Fruit fly (Drosophila melanogaster) whole organism, embryonic: ENCODE data around the gene PIG-Q.

ENCODE experiments used
- Atf3 ChIP-seq: fragments of 200-800 bp; sonication (Bioruptor generic); optimal IDR thresholded peaks from 3 replicates; lab custom pipeline; 2016; ENCODE audit warnings: missing biosample characterization, missing genetic modification characterization
- B-H2 ChIP-seq: fragments of 200-800 bp; sonication (Bioruptor generic); optimal IDR thresholded peaks from 2 replicates; lab custom pipeline; 2018; ENCODE audit warnings: missing biosample characterization, mild to moderate bottlenecking, missing genetic modification characterization
- CG10274 ChIP-seq: fragments of 200-800 bp; sonication (Bioruptor generic); optimal IDR thresholded peaks from 3 replicates; lab custom pipeline; 2017; ENCODE audit warnings: missing biosample characterization, mild to moderate bottlenecking, missing genetic modification characterization
- CG10321 ChIP-seq: fragments of 200-800 bp; sonication (Bioruptor generic); IDR thresholded peaks from 2 replicates; pipeline ENCODE4 v1.3.6; 2022; ENCODE audit warnings: missing biosample characterization, missing genetic modification characterization
- CG10366 ChIP-seq: fragments of 200-800 bp; sonication (Bioruptor generic); IDR thresholded peaks from 2 replicates; pipeline ENCODE4 v1.3.6; 2022; ENCODE audit warnings: missing biosample characterization, missing genetic modification characterization
- CG11723 ChIP-seq: fragments of 200-800 bp; sonication (Bioruptor generic); optimal IDR thresholded peaks from 2 replicates; lab custom pipeline; 2017; ENCODE audit warnings: missing biosample characterization, mild to moderate bottlenecking, missing genetic modification characterization
- CG12104 ChIP-seq: fragments of 200-800 bp; sonication (Bioruptor generic); optimal IDR thresholded peaks from 3 replicates; lab custom pipeline; 2016; ENCODE audit warnings: missing biosample characterization, missing genetic modification characterization
- CG13424 ChIP-seq: fragments of 200-800 bp; sonication (Bioruptor generic); optimal IDR thresholded peaks from 2 replicates; lab custom pipeline; 2019; ENCODE audit warnings: missing biosample characterization, mild to moderate bottlenecking, missing genetic modification characterization, moderate library complexity
- CG14965 ChIP-seq: fragments of 200-800 bp; sonication (Bioruptor generic); optimal IDR thresholded peaks from 2 replicates; lab custom pipeline; 2016; ENCODE audit warnings: missing biosample characterization, missing genetic modification characterization, borderline replicate concordance
- CG17186 ChIP-seq: fragments of 200-800 bp; sonication (Bioruptor generic); optimal IDR thresholded peaks from 3 replicates; lab custom pipeline; 2017; ENCODE audit warnings: missing biosample characterization, missing genetic modification reagents, missing genetic modification characterization
- CG18262 ChIP-seq: fragments of 200-800 bp; optimal IDR thresholded peaks from 3 replicates; lab custom pipeline; 2019; ENCODE audit warnings: missing biosample characterization, mild to moderate bottlenecking, missing genetic modification characterization, moderate library complexity
- CG2199 ChIP-seq: fragments of 200-800 bp; sonication (Bioruptor generic); IDR thresholded peaks from 3 replicates; pipeline ENCODE4 v1.3.6; 2022; ENCODE audit warnings: missing biosample characterization, missing genetic modification characterization
- CG30403 ChIP-seq: fragments of 200-800 bp; sonication (Bioruptor generic); optimal IDR thresholded peaks from 3 replicates; lab custom pipeline; 2016; ENCODE audit warnings: missing biosample characterization, missing genetic modification characterization
- CG3281 ChIP-seq: fragments of 200-800 bp; sonication (Bioruptor generic); optimal IDR thresholded peaks from 3 replicates; lab custom pipeline; 2017; ENCODE audit warnings: missing biosample characterization, mild to moderate bottlenecking, missing genetic modification characterization
- CG33557 ChIP-seq: fragments of 200-800 bp; sonication (Bioruptor generic); optimal IDR thresholded peaks from 2 replicates; lab custom pipeline; 2019; ENCODE audit warnings: missing biosample characterization, mild to moderate bottlenecking, missing genetic modification characterization, moderate library complexity
- CG6765 ChIP-seq: fragments of 200-800 bp; sonication (Bioruptor generic); optimal IDR thresholded peaks from 3 replicates; lab custom pipeline; 2017; ENCODE audit warnings: missing biosample characterization, mild to moderate bottlenecking, missing genetic modification characterization
- CG7786 ChIP-seq: fragments of 200-800 bp; sonication (Bioruptor generic); optimal IDR thresholded peaks from 2 replicates; lab custom pipeline; 2016; ENCODE audit warnings: missing biosample characterization, missing genetic modification characterization
- CG8281 ChIP-seq: fragments of 200-800 bp; sonication (Bioruptor generic); optimal IDR thresholded peaks from 2 replicates; lab custom pipeline; 2018; ENCODE audit warnings: missing biosample characterization, mild to moderate bottlenecking, missing genetic modification characterization, moderate library complexity
- CG8924 ChIP-seq: fragments of 200-800 bp; optimal IDR thresholded peaks from 3 replicates; lab custom pipeline; 2019; ENCODE audit warnings: missing biosample characterization, mild to moderate bottlenecking, missing genetic modification characterization, moderate library complexity
- Dad ChIP-seq: fragments of 200-800 bp; sonication (Bioruptor generic); optimal IDR thresholded peaks from 3 replicates; lab custom pipeline; 2016; ENCODE audit warnings: missing biosample characterization, missing genetic modification characterization
- Deaf1 ChIP-seq: fragments of 200-800 bp; optimal IDR thresholded peaks from 3 replicates; lab custom pipeline; 2019; ENCODE audit warnings: missing biosample characterization, mild to moderate bottlenecking, missing genetic modification characterization, moderate library complexity
- Doc3 ChIP-seq: fragments of 200-800 bp; sonication (Bioruptor generic); IDR thresholded peaks from 3 replicates; pipeline ENCODE4 v1.3.6; 2022; ENCODE audit warnings: missing biosample characterization, missing genetic modification characterization; ENCODE audit not compliant: partially characterized antibody
- Dref ChIP-seq: fragments of 200-800 bp; sonication (Bioruptor generic); IDR thresholded peaks from 2 replicates; pipeline ENCODE4 v1.3.6; 2022; ENCODE audit warnings: missing biosample characterization, missing genetic modification characterization
- Fer1 ChIP-seq: fragments of 200-800 bp; sonication (Bioruptor generic); optimal IDR thresholded peaks from 2 replicates; lab custom pipeline; 2017; ENCODE audit warnings: missing biosample characterization, mild to moderate bottlenecking, missing genetic modification characterization
- Hsf ChIP-seq: fragments of 200-800 bp; sonication (Bioruptor generic); optimal IDR thresholded peaks from 3 replicates; lab custom pipeline; 2016; ENCODE audit warnings: missing biosample characterization, missing genetic modification characterization
- Lpt ChIP-seq: fragments of >200 bp; optimal IDR thresholded peaks from 2 replicates; lab custom pipeline; 2018; ENCODE audit warnings: missing biosample characterization, missing genetic modification characterization
- Meics ChIP-seq: fragments of 200-800 bp; sonication (Bioruptor generic); optimal IDR thresholded peaks from 2 replicates; lab custom pipeline; 2017; ENCODE audit warnings: missing biosample characterization, mild to moderate bottlenecking, missing genetic modification characterization
- Nf-YA ChIP-seq: fragments of 200-800 bp; sonication (Bioruptor generic); IDR thresholded peaks from 2 replicates; pipeline ENCODE4 v1.3.6; 2022; ENCODE audit warnings: missing biosample characterization, missing genetic modification characterization
- Nf-YB ChIP-seq: fragments of 200-800 bp; sonication (Bioruptor generic); optimal IDR thresholded peaks from 3 replicates; lab custom pipeline; 2019; ENCODE audit warnings: missing biosample characterization, mild to moderate bottlenecking, missing genetic modification characterization, moderate library complexity
- Ravus ChIP-seq: fragments of 200-800 bp; sonication (Bioruptor generic); IDR thresholded peaks from 2 replicates; pipeline ENCODE4 v1.3.6; 2022; ENCODE audit warnings: missing biosample characterization, missing genetic modification characterization
- Spps ChIP-seq: fragments of 200-800 bp; sonication (Bioruptor generic); optimal IDR thresholded peaks from 2 replicates; lab custom pipeline; 2018; ENCODE audit warnings: missing biosample characterization, mild to moderate bottlenecking, missing genetic modification characterization
- Sry-δ ChIP-seq: fragments of 200-800 bp; sonication (Bioruptor generic); optimal IDR thresholded peaks from 2 replicates; lab custom pipeline; 2016; ENCODE audit warnings: missing biosample characterization, missing genetic modification characterization
- bowl ChIP-seq: fragments of 200-800 bp; sonication (Bioruptor generic); IDR thresholded peaks from 2 replicates; pipeline ENCODE4 v1.3.6; 2022; ENCODE audit warnings: missing biosample characterization, missing genetic modification characterization
- ci ChIP-seq: fragments of 200-800 bp; sonication (Bioruptor generic); IDR thresholded peaks from 3 replicates; pipeline ENCODE4 v1.3.6; 2022; ENCODE audit warnings: missing biosample characterization, missing genetic modification characterization
- dmrt99B ChIP-seq: fragments of 200-800 bp; sonication (Bioruptor generic); optimal IDR thresholded peaks from 2 replicates; lab custom pipeline; 2018; ENCODE audit warnings: missing biosample characterization, mild to moderate bottlenecking, missing genetic modification characterization, moderate library complexity
- fu2 ChIP-seq: fragments of 200-800 bp; sonication (Bioruptor generic); optimal IDR thresholded peaks from 2 replicates; lab custom pipeline; 2016; ENCODE audit warnings: missing biosample characterization, missing genetic modification characterization
- hbn ChIP-seq: fragments of 200-800 bp; sonication (Bioruptor generic); IDR thresholded peaks from 2 replicates; pipeline ENCODE4 v1.3.6; 2022; ENCODE audit warnings: missing biosample characterization, missing genetic modification characterization; ENCODE audit not compliant: partially characterized antibody
- ind ChIP-seq: fragments of 200-800 bp; sonication (Bioruptor generic); optimal IDR thresholded peaks from 3 replicates; lab custom pipeline; 2016; ENCODE audit warnings: missing biosample characterization, missing genetic modification characterization
- ken ChIP-seq: fragments of 200-800 bp; sonication (Bioruptor generic); IDR thresholded peaks from 3 replicates; pipeline ENCODE4 v1.3.6; 2022; ENCODE audit warnings: missing biosample characterization, missing genetic modification characterization
- onecut ChIP-seq: fragments of 200-800 bp; sonication (Bioruptor generic); IDR thresholded peaks from 2 replicates; pipeline ENCODE4 v1.3.6; 2022; ENCODE audit warnings: missing biosample characterization, missing genetic modification characterization
- otp ChIP-seq: fragments of 200-800 bp; sonication (Bioruptor generic); IDR thresholded peaks from 3 replicates; pipeline ENCODE4, ENCODE4 v1.3.6; 2022; ENCODE audit warnings: missing biosample characterization, missing genetic modification characterization
- pb ChIP-seq: fragments of 200-800 bp; sonication (Bioruptor generic); optimal IDR thresholded peaks from 3 replicates; lab custom pipeline; 2016; ENCODE audit warnings: missing biosample characterization, missing genetic modification characterization
- repo ChIP-seq: fragments of 200-800 bp; sonication (Bioruptor generic); optimal IDR thresholded peaks from 2 replicates; lab custom pipeline; 2016; ENCODE audit warnings: missing biosample characterization, missing genetic modification characterization
- row ChIP-seq: fragments of 200-800 bp; sonication (Bioruptor generic); IDR thresholded peaks from 3 replicates; pipeline ENCODE4 v1.3.6; 2022; ENCODE audit warnings: missing biosample characterization, missing genetic modification characterization
- sens ChIP-seq: fragments of 200-800 bp; sonication (Bioruptor generic); peaks from one replicate; lab custom pipeline; 2016; ENCODE audit warnings: missing biosample characterization, missing genetic modification characterization
- sr ChIP-seq: fragments of 200-800 bp; sonication (Bioruptor generic); IDR thresholded peaks from 3 replicates; pipeline ENCODE4 v1.3.6; 2022; ENCODE audit warnings: missing biosample characterization, missing genetic modification characterization
- tio ChIP-seq: fragments of 200-800 bp; sonication (Bioruptor generic); optimal IDR thresholded peaks from 2 replicates; lab custom pipeline; 2017; ENCODE audit warnings: missing biosample characterization, missing genetic modification characterization, inconsistent platforms
- tll ChIP-seq, 2 experiments: fragments of 200-800 bp in 1 of 2; fragments of >200 bp in 1 of 2; sonication (Bioruptor generic) in 1 of 2; optimal IDR thresholded peaks; 2 replicates each; lab custom pipeline; 2017 to 2019; ENCODE audit warnings: missing biosample characterization in 2 of 2, missing genetic modification characterization in 2 of 2, mild to moderate bottlenecking in 1 of 2, moderate library complexity in 1 of 2
- trh ChIP-seq: fragments of 200-800 bp; sonication (Bioruptor generic); optimal IDR thresholded peaks from 2 replicates; lab custom pipeline; 2016; ENCODE audit warnings: missing biosample characterization, missing genetic modification characterization
- wek ChIP-seq: fragments of 200-800 bp; sonication (Bioruptor generic); optimal IDR thresholded peaks from 3 replicates; lab custom pipeline; 2018; ENCODE audit warnings: missing biosample characterization, mild to moderate bottlenecking, missing genetic modification characterization, moderate library complexity

The PIG-Q gene

dm6 chrX:16383667-16384515, 24.9 kb downstream of the PIG-Q start (continued):
- TF ChIP-seq CG8281 (peak; percentile 82), pb (no peak), CG3281 (GFP tag; lab: Kevin White, UChicago) (peak; percentile 90), CG18262 (peak; percentile 62), CG6765 (GFP tag; lab: Kevin White, UChicago) (peak; percentile 89), Hsf (GFP tag; lab: Kevin White, UChicago) (peak; percentile 58), CG7786 (GFP tag; lab: Kevin White, UChicago) (peak; percentile 13), Lpt (GFP tag; lab: Kevin White, UChicago) (no peak), otp (GFP tag; lab: Robert Waterston, UW) (peak; percentile 85), Dref (no peak), ci (GFP tag; lab: Robert Waterston, UW) (peak; percentile 49; the same call in 1 of the 3 replicates), hbn (GFP tag; lab: Robert Waterston, UW) (no peak), repo (GFP tag; lab: Kevin White, UChicago) (no peak), Meics (peak; percentile 88), CG10366 (GFP tag; lab: Robert Waterston, UW) (no peak; the same call in 1 of the 2 replicates), Spps (tag; lab: Kevin White, UChicago) (peak; percentile 69), ken (GFP tag; lab: Robert Waterston, UW) (no peak), CG33557 (GFP tag; lab: Kevin White, UChicago) (peak; percentile 93), CG10274 (GFP tag; lab: Kevin White, UChicago) (peak; percentile 6), bowl (GFP tag; lab: Robert Waterston, UW) (no peak), CG17186 (GFP tag; lab: Kevin White, UChicago) (no peak), CG11723 (GFP tag; lab: Kevin White, UChicago) (no peak), CG2199 (GFP tag; lab: Robert Waterston, UW) (no peak), sr (GFP tag; lab: Robert Waterston, UW) (no peak), sens (GFP tag; lab: Kevin White, UChicago) (peak; percentile 92), Doc3 (GFP tag; lab: Robert Waterston, UW) (no peak), Nf-YB (GFP tag; lab: Kevin White, UChicago) (peak; percentile 76), Deaf1 (no peak), Sry-δ (GFP tag; lab: Kevin White, UChicago) (peak; percentile 11), Atf3 (no peak), row (GFP tag; lab: Robert Waterston, UW) (no peak), CG8924 (peak; percentile 78), Ravus (GFP tag; lab: Robert Waterston, UW) (no peak; the same call in 1 of the 2 replicates), Dad (GFP tag; lab: Kevin White, UChicago) (no peak), Nf-YA (GFP tag; lab: Robert Waterston, UW) (peak; percentile 32; the same call in 1 of the 2 replicates), ind (GFP tag; lab: Kevin White, UChicago) (no peak), CG30403 (GFP tag; lab: Kevin White, UChicago) (no peak), Fer1 (GFP tag; lab: Kevin White, UChicago) (peak; percentile 92), tll (GFP tag; optimal IDR thresholded peaks at IDR 0.05; lab: Kevin White, UChicago) (no peak), onecut (GFP tag; lab: Robert Waterston, UW) (peak; percentile 72), dmrt99B (tag; lab: Kevin White, UChicago) (no peak), CG13424 (tag; lab: Kevin White, UChicago) (peak; percentile 72), CG12104 (GFP tag; lab: Kevin White, UChicago) (peak; percentile 71), CG10321 (no peak), fu2 (GFP tag; lab: Kevin White, UChicago) (no peak), tio (no peak), wek (GFP tag; lab: Kevin White, UChicago) (peak; percentile 84), trh (GFP tag; lab: Kevin White, UChicago) (peak; percentile 40), B-H2 (GFP tag; lab: Kevin White, UChicago) (peak; percentile 86), CG14965 (GFP tag; lab: Kevin White, UChicago) (peak; percentile 44)
